Worm (Caenorhabditis elegans): ENCODE results near the gene K06A9.2.

The K06A9.2 gene

ce11 chrX:1536138-1536537, at the start of gene K06A9.2:
K06A9.2 (plus strand) TSS chrX:1536366.
- no peak for TF ChIP-seq W03F9.2 (tag; optimal IDR thresholded peaks at IDR 0.05)
- no peak for TF ChIP-seq dao-5 (tag; optimal IDR thresholded peaks at IDR 0.05)

DNA sequence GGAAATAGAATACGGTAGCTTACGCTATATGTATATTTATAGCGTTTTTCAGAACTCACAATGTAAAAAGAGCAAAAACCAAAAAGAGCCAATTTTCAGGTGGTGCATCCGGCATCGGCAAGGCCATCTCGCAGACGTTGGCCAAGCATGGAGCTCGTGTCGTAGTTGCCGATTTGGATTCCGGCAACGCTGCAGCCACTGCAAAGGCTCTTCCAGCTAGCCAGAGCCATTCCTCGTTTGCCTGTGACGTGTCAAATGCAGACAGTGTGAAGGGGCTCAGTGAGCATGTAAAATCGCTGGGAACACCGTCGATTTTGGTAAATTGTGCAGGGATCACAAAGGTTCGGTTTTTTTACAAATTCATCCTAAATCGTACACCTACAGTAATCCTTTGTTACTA, 49.1 kb upstream of the K06A9.2 start:
- TF ChIP-seq W03F9.2 (tag; optimal IDR thresholded peaks at IDR 0.05) (no peak), dao-5 (tag; optimal IDR thresholded peaks at IDR 0.05) (no peak), him-1 (tag; optimal IDR thresholded peaks at IDR 0.05) (no peak)

DNA sequence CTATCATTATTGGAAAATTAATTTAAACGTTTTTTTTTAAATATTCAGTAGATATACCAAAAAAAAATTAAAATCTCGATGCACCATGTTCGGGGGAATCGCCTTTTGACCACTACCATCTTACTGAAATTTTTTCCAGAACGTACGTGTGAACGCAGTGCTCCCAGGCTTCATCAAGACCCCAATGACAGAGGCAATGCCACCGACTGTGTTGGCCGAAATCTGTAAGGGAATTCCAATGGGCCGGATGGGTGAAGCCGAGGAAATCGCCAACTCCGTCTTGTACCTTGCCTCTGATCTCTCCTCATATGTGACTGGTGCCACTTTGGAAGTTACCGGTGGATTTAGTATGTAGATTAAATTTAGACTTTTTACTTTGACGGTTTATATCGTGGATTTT, 47.4 kb upstream of the K06A9.2 start:
- no peak for TF ChIP-seq dao-5 (tag; optimal IDR thresholded peaks at IDR 0.05)
- TF ChIP-seq him-1 (tag; optimal IDR thresholded peaks at IDR 0.05) = no peak
- no peak for TF ChIP-seq W03F9.2 (tag; optimal IDR thresholded peaks at IDR 0.05)

DNA sequence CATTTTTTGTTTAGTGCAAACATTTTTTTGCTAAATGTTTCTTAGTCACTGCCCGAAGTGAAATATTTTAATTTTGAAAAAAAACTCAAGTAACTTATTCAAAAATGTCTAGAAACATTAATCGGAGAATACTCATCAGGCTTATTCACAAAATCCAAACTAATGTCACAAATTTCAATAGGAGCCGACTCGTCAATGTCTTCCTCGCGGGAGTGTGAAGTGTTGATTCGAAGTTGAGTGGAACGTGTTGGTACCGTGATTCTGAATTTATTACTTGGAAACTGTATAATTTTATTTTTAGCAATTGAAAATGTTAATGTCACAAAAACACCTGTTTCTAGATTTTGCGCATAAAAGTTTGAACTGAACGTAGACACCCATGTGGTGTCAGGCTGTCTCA, 46.6 kb upstream of the K06A9.2 start:
- TF ChIP-seq W03F9.2 (tag; optimal IDR thresholded peaks at IDR 0.05) (no peak), dao-5 (tag; optimal IDR thresholded peaks at IDR 0.05) (no peak), him-1 (tag; optimal IDR thresholded peaks at IDR 0.05) (no peak)

- TF ChIP-seq W03F9.2 (tag; optimal IDR thresholded peaks at IDR 0.05) (no peak), dao-5 (tag; optimal IDR thresholded peaks at IDR 0.05) (no peak), him-1 (tag; optimal IDR thresholded peaks at IDR 0.05) (no peak)
These were observed 45.1 kb upstream of the K06A9.2 start for ce11 chrX:1491036-1491435.

DNA sequence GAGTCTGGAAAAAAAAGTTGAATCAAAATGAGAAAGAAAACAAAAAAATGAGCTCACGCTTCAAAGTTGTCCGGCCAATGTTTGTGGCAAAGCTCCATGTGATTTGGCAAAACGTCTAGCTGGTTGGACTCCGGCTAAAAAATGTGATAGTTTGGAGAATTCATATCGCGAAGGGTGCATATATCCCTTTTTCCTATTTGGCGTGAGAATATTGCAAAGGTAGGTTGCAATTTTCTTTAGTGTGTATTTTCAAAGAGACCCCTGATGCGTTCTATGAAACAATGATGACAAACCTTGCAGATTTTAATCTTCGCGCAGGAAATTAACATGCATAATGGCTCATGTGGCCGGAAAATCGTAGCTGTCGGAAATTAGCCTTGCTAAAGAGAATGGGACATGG, 44.0 kb upstream of the K06A9.2 start:
- no peak for TF ChIP-seq him-1 (tag; optimal IDR thresholded peaks at IDR 0.05)
- TF ChIP-seq dao-5 (tag; optimal IDR thresholded peaks at IDR 0.05) = no peak
- TF ChIP-seq W03F9.2 (tag; optimal IDR thresholded peaks at IDR 0.05) = no peak

ce11 chrX:1494256-1494655, 41.9 kb upstream of the K06A9.2 start, which contains the start of gene F09E10.5:
F09E10.5 (minus strand) TSS chrX:1494356.
- no peak for TF ChIP-seq him-1 (tag; optimal IDR thresholded peaks at IDR 0.05)
- TF ChIP-seq W03F9.2 (tag; optimal IDR thresholded peaks at IDR 0.05) = no peak
- no peak for TF ChIP-seq dao-5 (tag; optimal IDR thresholded peaks at IDR 0.05)

ce11 chrX:1495980-1496379, 40.2 kb upstream of the K06A9.2 start:
- TF ChIP-seq dao-5 (tag; optimal IDR thresholded peaks at IDR 0.05) (no peak), him-1 (tag; optimal IDR thresholded peaks at IDR 0.05) (no peak), W03F9.2 (tag; optimal IDR thresholded peaks at IDR 0.05) (no peak)

DNA sequence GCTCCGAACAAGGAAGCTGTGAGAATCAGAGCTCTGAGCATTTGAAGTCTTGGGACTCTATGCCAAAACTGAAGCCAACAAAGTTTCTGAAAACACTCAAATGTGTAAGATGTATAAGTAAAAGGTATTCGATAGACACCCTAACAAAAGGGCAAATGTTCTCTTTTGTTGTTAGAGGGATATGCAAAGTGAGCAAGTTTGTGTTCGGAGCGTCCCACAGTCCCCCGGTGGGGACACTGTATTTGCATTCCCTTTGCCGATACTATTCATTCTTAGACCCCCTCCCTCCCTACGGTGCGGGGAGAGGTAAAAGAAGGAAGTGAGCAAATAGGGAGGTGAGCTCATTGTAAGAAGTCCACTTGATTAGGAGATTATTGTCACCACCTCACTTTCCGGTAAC, 38.6 kb upstream of the K06A9.2 start, which contains the start of gene F09E10.6:
Gene F09E10.6, minus strand, starts transcription at position 101 of the 400 bp plus-strand sequence.
- TF ChIP-seq dao-5 (tag; optimal IDR thresholded peaks at IDR 0.05) (no peak), him-1 (tag; optimal IDR thresholded peaks at IDR 0.05) (no peak), W03F9.2 (tag; optimal IDR thresholded peaks at IDR 0.05) (no peak)

DNA sequence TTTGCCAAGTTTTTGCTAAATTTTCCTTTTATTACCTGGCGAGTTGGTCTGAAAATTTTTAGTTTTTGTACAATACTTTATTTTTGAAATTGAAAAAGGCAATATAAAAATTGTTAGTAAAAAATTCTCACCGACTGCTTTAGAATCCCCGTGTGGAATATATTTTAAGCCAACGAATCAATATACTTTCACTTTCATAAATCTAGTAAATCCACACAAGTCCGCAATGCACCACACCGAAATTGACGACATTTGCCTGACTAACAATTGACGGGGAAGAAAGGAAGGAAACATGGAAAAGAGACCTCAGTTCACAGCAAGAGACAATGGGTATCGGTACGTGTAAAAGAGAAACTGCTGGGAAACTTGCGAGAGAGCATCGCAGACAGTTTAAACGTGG, 36.7 kb upstream of the K06A9.2 start:
- TF ChIP-seq W03F9.2 (tag; optimal IDR thresholded peaks at IDR 0.05) = no peak
- no peak for TF ChIP-seq him-1 (tag; optimal IDR thresholded peaks at IDR 0.05)
- TF ChIP-seq dao-5 (tag; optimal IDR thresholded peaks at IDR 0.05) = no peak

- no peak for TF ChIP-seq W03F9.2 (tag; optimal IDR thresholded peaks at IDR 0.05)
- no peak for TF ChIP-seq him-1 (tag; optimal IDR thresholded peaks at IDR 0.05)
- TF ChIP-seq dao-5 (tag; optimal IDR thresholded peaks at IDR 0.05) = no peak
These were observed 34.4 kb upstream of the K06A9.2 start, which contains the start of gene F09E10.7 for ce11 chrX:1501752-1502151. F09E10.7 (minus strand) TSS chrX:1501852.

DNA sequence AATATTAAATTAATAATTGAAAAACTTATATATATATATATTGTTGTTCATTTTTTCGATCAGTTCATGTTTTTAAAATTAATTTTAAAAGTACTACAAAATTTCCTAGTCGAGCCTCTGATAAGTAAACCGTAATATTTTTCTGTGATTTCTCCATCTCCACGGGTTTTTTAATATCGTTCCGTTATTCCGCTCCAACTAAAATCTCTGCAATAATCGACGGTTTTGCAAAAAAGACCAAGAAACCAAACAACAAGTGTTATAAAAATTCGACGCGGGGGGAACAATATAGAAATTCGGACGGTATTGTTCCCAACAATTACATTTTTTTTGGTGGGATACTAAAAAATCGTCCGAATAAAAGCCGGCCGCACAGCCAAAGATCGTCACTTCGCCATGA, 33.7 kb upstream of the K06A9.2 start, which contains the start of gene F09E10.1:
Gene F09E10.1, plus strand, starts transcription at position 301 of the 400 bp plus-strand sequence.
- TF ChIP-seq dao-5 (tag; optimal IDR thresholded peaks at IDR 0.05) = no peak

ce11 chrX:1502914-1503313, 33.3 kb upstream of the K06A9.2 start:
- no peak for TF ChIP-seq W03F9.2 (tag; optimal IDR thresholded peaks at IDR 0.05)
- no peak for TF ChIP-seq him-1 (tag; optimal IDR thresholded peaks at IDR 0.05)
- no peak for TF ChIP-seq dao-5 (tag; optimal IDR thresholded peaks at IDR 0.05)

ce11 chrX:1503698-1504501, 32.3 kb upstream of the K06A9.2 start:
- TF ChIP-seq dao-5 (tag; optimal IDR thresholded peaks at IDR 0.05) (no peak), W03F9.2 (tag; optimal IDR thresholded peaks at IDR 0.05) (no peak), him-1 (tag; optimal IDR thresholded peaks at IDR 0.05) (no peak)
